Worm (Caenorhabditis elegans): Measurements from ENCODE around the gene egl-10.

egl-10 gene

DNA sequence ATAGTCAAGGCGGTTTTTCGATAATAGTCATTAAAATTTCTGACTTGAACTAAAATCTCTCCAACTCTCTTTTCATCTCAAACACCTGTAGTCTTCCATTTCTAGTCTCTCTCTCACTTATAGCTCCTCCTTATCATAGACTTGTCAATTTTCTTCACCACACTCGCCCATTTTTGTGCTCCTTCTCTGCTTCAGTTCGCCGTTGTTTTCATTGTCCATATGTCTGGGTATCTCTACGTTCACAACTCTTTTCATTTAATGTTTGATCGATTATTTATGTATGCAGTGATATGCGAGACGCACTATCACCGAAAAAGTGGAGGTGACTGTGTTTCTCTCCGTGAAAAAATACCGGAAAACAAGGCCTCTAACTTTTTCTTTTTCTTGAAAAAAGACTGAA is 4.9 kb upstream of the egl-10 start:
- TF ChIP-seq unc-62 (GFP tag; optimal IDR thresholded peaks at IDR 0.05): no peak

DNA sequence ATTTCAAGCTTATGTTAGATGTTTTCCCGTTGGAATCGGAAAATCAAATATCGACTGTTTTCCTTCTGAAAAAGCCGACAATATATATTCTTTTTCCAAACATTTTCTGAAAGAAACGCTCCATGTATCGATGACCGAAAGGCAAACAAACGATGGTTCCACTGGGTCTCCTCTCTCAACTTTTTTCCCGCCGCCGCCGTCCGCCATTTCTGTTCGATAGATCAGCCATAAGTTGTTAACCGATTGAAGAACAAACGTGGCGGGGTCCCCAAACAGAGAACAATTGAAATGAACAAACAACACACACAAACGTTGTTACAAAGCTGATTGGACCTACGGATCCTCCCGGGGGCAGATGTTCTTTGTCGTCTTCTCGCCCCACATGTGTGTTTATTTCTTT is 3.8 kb upstream of the egl-10 start:
- TF ChIP-seq unc-62 (GFP tag; optimal IDR thresholded peaks at IDR 0.05): no peak

DNA sequence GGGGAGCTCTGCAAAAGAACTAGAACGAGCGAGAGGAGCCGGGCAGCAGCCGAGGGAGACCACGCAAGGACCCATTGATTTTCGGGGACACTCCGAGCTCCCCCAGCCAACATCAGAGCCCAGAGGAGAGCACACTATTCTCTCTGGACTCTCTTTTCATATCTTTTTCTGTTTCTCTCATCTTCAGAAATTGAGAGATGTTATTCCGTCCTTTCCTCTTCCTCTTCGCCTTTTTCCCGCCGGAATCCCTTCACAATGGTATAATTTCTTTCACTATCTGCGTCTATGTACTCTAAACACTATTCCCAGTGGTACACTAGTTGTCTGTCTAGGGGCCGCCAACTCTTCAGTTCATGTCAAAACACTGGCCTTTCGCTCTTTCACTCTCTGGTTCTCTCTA is 2.6 kb upstream of the egl-10 start:
- no peak for TF ChIP-seq unc-62 (GFP tag; optimal IDR thresholded peaks at IDR 0.05)

DNA sequence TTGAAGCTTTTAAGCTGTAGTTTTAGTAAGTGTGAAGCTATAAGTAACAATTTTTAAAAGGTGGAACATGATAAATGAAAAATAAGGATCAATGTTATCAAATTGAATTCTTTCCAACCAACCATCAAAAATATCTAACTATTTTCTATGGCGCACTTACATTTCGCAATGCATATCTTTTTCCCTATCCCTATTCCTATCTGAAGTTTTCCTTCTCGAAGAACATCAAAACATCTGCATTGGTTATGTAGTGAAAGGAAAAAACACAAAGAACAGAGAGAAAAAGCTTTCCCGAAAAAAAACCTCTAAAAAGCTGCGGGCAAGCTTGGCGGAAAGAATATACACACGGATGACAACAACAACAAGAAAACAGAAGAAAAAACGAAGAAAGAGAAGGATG is 2.2 kb downstream of the egl-10 start:
- no peak for TF ChIP-seq unc-62 (GFP tag; optimal IDR thresholded peaks at IDR 0.05)

DNA sequence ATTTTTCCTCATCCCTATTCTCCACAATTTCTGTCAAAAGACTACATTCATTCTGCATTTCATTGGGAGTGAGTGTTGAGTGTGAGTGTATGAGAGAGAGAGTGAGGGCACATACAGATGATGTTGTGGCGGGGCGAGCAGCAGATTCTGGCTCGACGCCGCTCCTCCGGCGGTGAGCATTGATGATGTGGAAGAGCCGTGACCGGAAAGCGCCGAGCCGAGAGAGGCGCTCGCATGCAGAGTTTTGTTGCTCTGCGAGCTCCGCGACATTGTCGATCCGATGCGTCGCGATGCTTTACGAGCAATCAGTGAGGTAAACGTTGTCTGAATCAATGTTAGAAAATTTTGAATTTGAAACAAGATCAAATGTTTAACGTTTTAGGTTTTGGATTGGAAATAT is 7.1 kb downstream of the egl-10 start:
- TF ChIP-seq unc-62 (GFP tag; optimal IDR thresholded peaks at IDR 0.05): no peak

DNA sequence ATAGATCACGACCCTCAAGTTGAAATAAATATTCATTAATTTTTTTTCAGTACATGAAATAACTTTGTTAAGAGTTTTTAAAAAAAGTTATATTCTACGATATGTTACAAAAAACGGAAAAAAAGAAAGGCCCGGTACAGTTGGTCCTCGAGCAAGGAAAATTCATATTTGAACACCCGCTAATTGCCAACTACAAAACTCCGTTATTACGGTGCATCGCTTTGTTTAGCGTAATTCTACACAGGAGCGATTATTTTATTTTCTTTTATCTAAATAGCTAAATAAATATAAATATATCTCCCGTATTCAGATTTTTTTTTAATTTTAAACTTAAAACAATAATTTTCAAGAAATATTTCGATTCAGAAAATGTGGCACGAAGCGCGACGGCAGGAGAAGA is 12.4 kb downstream of the egl-10 start, which contains the start of gene F28C1.1:
Gene F28C1.1, plus strand, starts transcription at position 365 of the 400 bp plus-strand sequence.
- no peak for TF ChIP-seq unc-62 (GFP tag; optimal IDR thresholded peaks at IDR 0.05)

DNA sequence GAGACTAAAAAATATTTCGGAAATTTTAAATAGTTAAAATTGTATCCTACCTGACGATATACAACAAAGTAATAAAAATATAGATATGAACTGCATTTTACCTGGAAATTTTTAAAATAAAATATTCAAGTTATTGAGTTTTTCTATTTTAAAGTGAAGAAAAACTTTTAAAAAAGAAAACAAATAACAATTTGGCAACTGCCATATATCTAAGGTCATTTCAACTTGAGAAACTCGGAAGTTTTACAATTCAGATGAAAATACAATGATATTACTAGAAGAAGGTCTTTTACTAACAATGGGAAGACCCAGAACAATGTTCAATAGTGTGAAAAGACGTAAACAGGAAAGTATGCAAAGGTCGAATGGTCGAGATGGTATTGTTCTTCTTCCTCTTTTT is 12.9 kb downstream of the egl-10 start, which contains the start of gene C54D10.10:
Gene C54D10.10, minus strand, starts transcription at position 101 of the 400 bp plus-strand sequence.
- TF ChIP-seq unc-62 (GFP tag; optimal IDR thresholded peaks at IDR 0.05): no peak

DNA sequence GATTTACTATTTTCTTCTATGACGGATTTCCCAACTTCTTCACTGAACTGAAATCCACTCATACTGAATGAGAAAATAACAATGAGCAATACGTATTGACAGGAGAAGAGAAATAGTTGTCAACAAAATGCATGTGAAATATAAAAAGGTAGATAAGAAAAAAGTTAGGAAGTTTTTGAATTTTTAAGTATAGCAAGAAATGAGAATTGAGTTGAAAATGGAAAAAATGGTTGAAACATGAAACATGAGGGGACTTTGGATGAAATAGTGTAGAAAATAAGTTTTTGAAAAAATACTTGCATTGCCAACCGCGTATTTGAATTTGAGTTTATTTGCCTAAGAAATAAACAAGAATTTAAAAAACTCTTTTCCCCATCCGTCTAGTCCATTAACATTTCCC is 15.9 kb downstream of the egl-10 start, which contains the start of the genes pals-38 and C54D10.9:
Gene pals-38, minus strand, starts transcription at position 101 of the 400 bp plus-strand sequence.
Gene C54D10.9, plus strand, starts transcription at position 259 of the 400 bp plus-strand sequence.
- TF ChIP-seq unc-62 (GFP tag; optimal IDR thresholded peaks at IDR 0.05): no peak

DNA sequence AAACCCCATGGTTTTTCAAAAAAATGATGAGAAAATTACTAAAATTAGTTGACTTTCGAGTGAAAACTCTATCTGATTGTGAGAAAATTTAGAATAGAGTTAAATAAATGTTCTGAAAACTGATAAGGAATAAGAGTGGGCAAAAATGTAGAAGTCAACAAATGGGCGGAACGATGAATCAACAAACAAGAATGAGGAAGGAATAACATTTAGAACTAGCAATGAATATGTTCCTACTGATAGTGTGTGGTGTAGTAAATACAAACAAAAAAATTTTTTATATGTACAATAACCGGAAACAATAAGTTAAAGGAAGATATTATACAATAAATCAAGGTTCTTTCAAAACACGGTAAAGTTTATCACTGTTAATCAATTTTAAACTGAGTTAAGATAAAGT is 19.1 kb downstream of the egl-10 start, which contains the start of gene pals-39:
Gene pals-39, minus strand, starts transcription at position 101 of the 400 bp plus-strand sequence.
- no peak for TF ChIP-seq unc-62 (GFP tag; optimal IDR thresholded peaks at IDR 0.05)

DNA sequence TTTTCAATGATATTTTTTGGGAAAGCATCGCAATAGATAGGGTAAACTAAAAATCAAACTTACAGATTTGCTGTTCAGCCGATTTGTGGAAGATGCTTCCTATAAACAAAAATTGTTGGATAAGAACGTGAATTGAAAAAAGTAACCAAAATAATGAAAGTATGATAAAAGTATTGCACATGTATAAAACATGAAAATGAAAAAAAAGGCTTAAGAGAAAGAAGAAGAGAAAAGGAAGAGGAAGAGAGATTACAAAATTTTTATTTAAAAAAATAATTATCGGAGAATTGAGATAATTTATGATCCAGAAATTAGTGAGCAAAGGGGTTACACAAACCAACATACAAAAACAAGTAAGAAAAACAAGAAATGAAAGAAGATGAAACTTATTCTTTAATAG is 21.4 kb downstream of the egl-10 start, which contains the start of gene pals-37:
Gene pals-37, minus strand, starts transcription at position 101 of the 400 bp plus-strand sequence.
- no peak for TF ChIP-seq unc-62 (GFP tag; optimal IDR thresholded peaks at IDR 0.05)

DNA sequence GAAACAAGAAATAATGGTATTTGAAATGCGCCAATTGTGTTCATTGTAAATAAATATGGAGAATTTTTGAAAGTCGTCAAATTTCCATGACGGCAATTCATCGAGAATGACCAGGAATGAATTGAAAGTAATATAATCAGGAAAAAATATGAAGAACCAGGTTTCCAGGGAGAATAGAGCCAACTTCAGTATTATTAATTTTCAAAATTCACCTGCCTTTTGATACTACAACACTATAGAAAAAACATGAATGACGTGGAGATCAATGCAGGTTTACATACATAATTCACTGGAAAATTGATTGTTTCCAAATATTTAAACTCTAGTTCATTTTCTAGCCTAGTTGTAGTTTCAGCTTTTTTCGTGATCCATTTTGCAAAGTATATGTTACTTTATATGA is 29.1 kb downstream of the egl-10 start, which contains the start of gene srh-25:
Gene srh-25, minus strand, starts transcription at position 101 of the 400 bp plus-strand sequence.
- no peak for TF ChIP-seq unc-62 (GFP tag; optimal IDR thresholded peaks at IDR 0.05)

DNA sequence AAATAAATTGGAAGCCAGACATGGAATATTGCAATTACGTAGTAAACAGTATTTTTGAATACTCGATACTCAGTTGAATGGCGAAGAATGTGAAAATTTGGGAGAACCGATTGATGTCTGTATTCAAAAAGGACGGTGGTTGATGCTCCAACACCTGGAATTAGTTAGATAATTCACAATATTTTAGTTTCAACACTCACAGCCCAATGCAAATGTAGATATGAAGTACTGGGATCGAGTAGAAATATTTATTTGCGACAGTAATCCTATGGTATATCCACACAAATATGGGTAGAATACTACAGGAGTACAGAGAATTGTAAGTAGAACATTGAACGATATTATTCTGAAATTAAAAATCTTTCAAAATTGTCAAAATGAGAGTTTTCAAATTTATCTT is 29.7 kb downstream of the egl-10 start:
- TF ChIP-seq unc-62 (GFP tag; optimal IDR thresholded peaks at IDR 0.05): no peak

DNA sequence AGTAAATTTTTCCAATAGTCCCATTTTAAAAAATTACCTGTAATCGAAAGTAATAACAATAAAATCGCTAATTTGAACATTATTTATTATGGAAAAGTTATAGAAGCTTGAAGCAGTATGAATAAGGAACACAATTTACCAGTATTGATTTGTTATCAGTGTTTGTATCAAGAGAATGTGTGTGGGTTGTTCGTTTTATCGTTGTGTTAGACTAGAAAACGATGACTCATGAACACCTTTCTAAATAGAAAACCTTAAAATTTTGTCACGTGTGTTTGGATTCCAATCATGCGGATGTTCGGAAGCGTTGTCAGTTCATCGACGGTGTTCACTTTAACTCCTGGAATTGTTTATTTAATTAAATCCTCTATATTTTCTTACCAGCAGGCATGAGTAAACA is 30.7 kb downstream of the egl-10 start, which contains the start of gene C54D10.13:
Gene C54D10.13, minus strand, starts transcription at position 179 of the 400 bp plus-strand sequence.
- no peak for TF ChIP-seq unc-62 (GFP tag; optimal IDR thresholded peaks at IDR 0.05)

DNA sequence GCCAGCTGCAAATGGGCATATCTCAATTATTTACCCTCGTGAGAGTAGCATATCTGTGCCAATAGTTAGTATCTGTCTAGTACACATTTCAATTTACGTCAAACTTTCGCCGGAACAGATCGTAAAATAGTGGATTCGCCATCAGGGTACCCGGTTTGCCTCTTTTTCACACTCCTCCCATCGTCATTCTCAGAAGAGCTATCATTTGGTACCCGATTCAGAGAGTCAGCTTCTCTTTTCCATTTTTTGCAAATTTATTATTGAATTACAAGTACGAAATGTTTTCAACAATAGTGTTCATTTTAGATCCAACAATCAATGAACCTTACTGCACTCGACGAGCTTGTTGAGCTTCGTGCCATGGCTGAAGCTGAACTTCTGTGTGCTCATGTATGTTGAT is 33.8 kb downstream of the egl-10 start, which contains the start of gene C54D10.5:
Gene C54D10.5, plus strand, starts transcription at position 301 of the 400 bp plus-strand sequence.
- TF ChIP-seq unc-62 (GFP tag; optimal IDR thresholded peaks at IDR 0.05): no peak

DNA sequence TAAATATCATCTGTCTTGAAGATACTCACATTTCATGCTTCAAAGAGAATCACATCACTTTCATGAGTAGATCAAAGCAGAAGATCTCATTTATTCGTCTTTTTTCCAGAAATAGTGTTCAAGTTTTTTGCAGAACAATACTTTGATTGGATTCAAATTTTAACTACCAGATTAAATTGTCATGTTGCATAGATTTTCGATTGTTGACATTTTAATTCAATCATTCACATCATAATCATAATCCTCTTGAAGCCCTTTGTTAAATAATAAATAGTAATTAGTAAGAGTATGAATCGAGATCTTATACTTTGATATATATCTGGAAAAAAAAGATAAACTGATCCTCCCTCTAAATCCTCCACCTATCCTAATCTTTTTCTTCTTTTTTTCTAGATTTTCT is 35.0 kb downstream of the egl-10 start:
- TF ChIP-seq unc-62 (GFP tag; optimal IDR thresholded peaks at IDR 0.05): no peak

DNA sequence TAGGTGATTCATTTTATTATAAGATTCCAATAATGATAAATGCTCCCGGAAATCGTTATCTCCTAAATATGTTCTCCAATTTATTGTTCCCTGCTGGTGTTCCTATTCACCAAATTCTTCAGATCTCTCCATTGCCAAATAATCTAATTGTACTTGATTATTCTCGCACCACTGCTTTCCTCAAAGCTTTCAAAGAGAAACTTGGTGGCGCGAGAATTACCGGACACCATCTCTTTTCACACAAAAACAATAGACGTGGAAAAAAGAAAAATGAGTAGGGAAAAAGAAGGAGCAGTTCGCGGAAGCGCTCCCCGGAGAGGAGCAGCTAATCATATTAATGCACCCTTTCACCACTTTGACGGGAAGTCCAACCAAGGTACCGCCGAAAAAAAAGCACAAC is 41.4 kb downstream of the egl-10 start:
- no peak for TF ChIP-seq unc-62 (GFP tag; optimal IDR thresholded peaks at IDR 0.05)

DNA sequence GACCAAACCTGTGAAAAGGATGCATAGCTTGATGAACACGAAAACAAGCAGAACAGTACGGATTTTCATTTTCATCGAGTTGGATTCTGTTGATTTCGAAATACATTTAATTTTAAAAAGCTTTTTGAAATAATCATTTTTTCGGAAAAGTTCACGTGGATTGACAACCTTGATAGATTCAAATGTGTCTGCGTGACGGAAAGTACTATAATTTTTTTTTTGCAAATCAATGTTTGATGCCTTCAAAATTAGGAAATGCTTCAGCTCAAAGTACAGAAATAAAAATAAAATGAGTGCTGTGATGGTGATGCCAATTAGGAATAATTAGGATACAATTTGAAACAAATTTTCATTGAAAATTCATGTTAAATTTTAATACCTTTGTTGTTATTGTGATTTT is 42.0 kb downstream of the egl-10 start, which contains the start of gene C54D10.4:
Gene C54D10.4, minus strand, starts transcription at position 101 of the 400 bp plus-strand sequence.
- TF ChIP-seq unc-62 (GFP tag; optimal IDR thresholded peaks at IDR 0.05): no peak

DNA sequence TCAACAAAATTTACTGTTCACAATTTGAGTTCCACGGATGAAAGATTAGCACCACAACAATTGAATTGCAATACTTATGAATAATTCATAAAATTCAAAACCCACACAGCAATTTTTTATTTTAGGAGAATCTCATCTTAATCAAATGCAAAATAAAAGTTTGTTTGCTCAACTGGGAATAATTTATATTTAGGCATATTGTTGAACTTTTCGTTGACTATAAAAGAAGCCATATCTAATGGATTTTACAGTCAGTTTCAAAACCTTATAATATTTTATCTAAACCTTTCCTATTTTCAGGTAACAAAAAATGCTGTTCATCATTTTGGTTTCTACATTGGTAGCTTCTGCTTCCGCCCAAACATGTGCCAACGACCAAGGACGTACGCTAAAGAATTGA is 44.5 kb downstream of the egl-10 start, which contains the start of gene C54D10.3:
Gene C54D10.3, plus strand, starts transcription at position 301 of the 400 bp plus-strand sequence.
- TF ChIP-seq unc-62 (GFP tag; optimal IDR thresholded peaks at IDR 0.05): no peak

Measured in whole organism, dauer.